Fruit fly (Drosophila melanogaster): Measurements from ENCODE around the gene Zpr1.

- TF ChIP-seq CTCF (optimal IDR thresholded peaks at IDR 0.05) (peak in 1 of 2 experiments; percentile 16), CG8478 (optimal IDR thresholded peaks at IDR 0.05) (no peak)
Observed at dm6 chrX:9155715-9156387, 6.0 kb downstream of the Zpr1 start.

Measured in S2 (cell line).